Worm (Caenorhabditis elegans): ENCODE results near the gene F34D10.4.

Gene F34D10.4

ce11 chrIII:3735509-3736255 is 720 bp upstream of the F34D10.4 start:
- TF ChIP-seq sem-2 (GFP tag; optimal IDR thresholded peaks at IDR 0.05) = no peak
- peak; percentile 88 for TF ChIP-seq hlh-1 (tag; optimal IDR thresholded peaks at IDR 0.05)
- no peak for TF ChIP-seq bed-3 (GFP tag; optimal IDR thresholded peaks at IDR 0.05)
- TF ChIP-seq sptf-1 (tag; optimal IDR thresholded peaks at IDR 0.05) = peak; percentile 37
- TF ChIP-seq unc-120 (tag; optimal IDR thresholded peaks at IDR 0.05; ENCODE audit: poor library complexity, severe bottlenecking) = no peak
- no peak for TF ChIP-seq lin-13 (tag; optimal IDR thresholded peaks at IDR 0.05)

- no peak for TF ChIP-seq drap-1 (GFP tag; optimal IDR thresholded peaks at IDR 0.05)
- no peak for TF ChIP-seq nhr-28 (tag; optimal IDR thresholded peaks at IDR 0.05)
- no peak for TF ChIP-seq nhr-2 (tag; optimal IDR thresholded peaks at IDR 0.05)
- TF ChIP-seq nhr-12 (tag; optimal IDR thresholded peaks at IDR 0.05) = no peak
- TF ChIP-seq ceh-83 (GFP tag; optimal IDR thresholded peaks at IDR 0.05) = no peak
- no peak for TF ChIP-seq snpc-4 (tag; optimal IDR thresholded peaks at IDR 0.05)
- TF ChIP-seq ztf-11 (tag; optimal IDR thresholded peaks at IDR 0.05) = no peak
- TF ChIP-seq blmp-1 (tag; optimal IDR thresholded peaks at IDR 0.05) = no peak
- TF ChIP-seq flh-1 (GFP tag; optimal IDR thresholded peaks at IDR 0.05) = no peak
- no peak for TF ChIP-seq M03D4.4 (tag; optimal IDR thresholded peaks at IDR 0.05)
- no peak for TF ChIP-seq hlh-1 (tag; optimal IDR thresholded peaks at IDR 0.05)
- no peak for TF ChIP-seq nhr-237 (tag; optimal IDR thresholded peaks at IDR 0.05)
- TF ChIP-seq unc-62 (GFP tag; optimal IDR thresholded peaks at IDR 0.05) = no peak
- TF ChIP-seq unc-39 (tag; optimal IDR thresholded peaks at IDR 0.05) = no peak
- no peak for TF ChIP-seq ces-1 (GFP tag; optimal IDR thresholded peaks at IDR 0.05)
- TF ChIP-seq zip-8 (tag; optimal IDR thresholded peaks at IDR 0.05) = no peak
Measured at ce11 chrIII:3737742-3738141, 1.3 kb downstream of the F34D10.4 start.

ce11 chrIII:3738331-3738730 is 1.9 kb downstream of the F34D10.4 start:
- no peak for TF ChIP-seq sem-2 (GFP tag; optimal IDR thresholded peaks at IDR 0.05)
- TF ChIP-seq zip-8 (tag; optimal IDR thresholded peaks at IDR 0.05) = peak; percentile 90

- TF ChIP-seq nhr-28 (tag; optimal IDR thresholded peaks at IDR 0.05) (no peak), sptf-1 (tag; optimal IDR thresholded peaks at IDR 0.05) (no peak), M03D4.4 (tag; optimal IDR thresholded peaks at IDR 0.05) (no peak), tbx-8 (GFP tag; optimal IDR thresholded peaks at IDR 0.05) (no peak)
Measured at ce11 chrIII:3742090-3742489, 5.7 kb downstream of the F34D10.4 start.

- no peak for TF ChIP-seq sem-2 (GFP tag; optimal IDR thresholded peaks at IDR 0.05)
- no peak for TF ChIP-seq flh-1 (GFP tag; optimal IDR thresholded peaks at IDR 0.05)
- TF ChIP-seq pha-4 (tag; optimal IDR thresholded peaks at IDR 0.05) = no peak
- no peak for TF ChIP-seq ztf-11 (tag; optimal IDR thresholded peaks at IDR 0.05)
- TF ChIP-seq tbx-8 (GFP tag; optimal IDR thresholded peaks at IDR 0.05) = no peak
- no peak for TF ChIP-seq cnd-1 (tag; optimal IDR thresholded peaks at IDR 0.05)
- TF ChIP-seq unc-39 (tag; optimal IDR thresholded peaks at IDR 0.05) = no peak
- TF ChIP-seq sptf-1 (tag; optimal IDR thresholded peaks at IDR 0.05) = no peak
- no peak for TF ChIP-seq lsy-2 (tag; optimal IDR thresholded peaks at IDR 0.05)
- TF ChIP-seq mls-2 (tag; optimal IDR thresholded peaks at IDR 0.05) = no peak
- TF ChIP-seq ceh-39 (tag; optimal IDR thresholded peaks at IDR 0.05) = no peak
Measured at ce11 chrIII:3743367-3743766, 7.0 kb downstream of the F34D10.4 start.

- no peak for TF ChIP-seq ceh-43 (GFP tag; optimal IDR thresholded peaks at IDR 0.05)
Measured at ce11 chrIII:3745138-3745537, 8.7 kb downstream of the F34D10.4 start, which contains the start of gene lin-48. TSS of gene lin-48 (plus strand) at chrIII:3745438.

- no peak for TF ChIP-seq lin-32 (GFP tag; optimal IDR thresholded peaks at IDR 0.05)
- TF ChIP-seq sem-2 (GFP tag; optimal IDR thresholded peaks at IDR 0.05) = no peak
- TF ChIP-seq mab-5 (tag; optimal IDR thresholded peaks at IDR 0.05) = no peak
- no peak for TF ChIP-seq nhr-237 (tag; optimal IDR thresholded peaks at IDR 0.05)
- TF ChIP-seq bed-3 (GFP tag; optimal IDR thresholded peaks at IDR 0.05) = no peak
- no peak for TF ChIP-seq unc-120 (tag; optimal IDR thresholded peaks at IDR 0.05; ENCODE audit: poor library complexity, severe bottlenecking)
- TF ChIP-seq cnd-1 (tag; optimal IDR thresholded peaks at IDR 0.05) = no peak
- no peak for TF ChIP-seq elt-3 (tag; optimal IDR thresholded peaks at IDR 0.05)
- no peak for TF ChIP-seq mep-1 (tag; optimal IDR thresholded peaks at IDR 0.05)
- no peak for TF ChIP-seq unc-39 (tag; optimal IDR thresholded peaks at IDR 0.05)
- TF ChIP-seq pha-4 (tag; optimal IDR thresholded peaks at IDR 0.05) = no peak
Measured at ce11 chrIII:3759312-3759711, 22.9 kb downstream of the F34D10.4 start, which contains the start of gene arcp-1. TSS of gene arcp-1 (minus strand) at chrIII:3759412.
